Worm (Caenorhabditis elegans): ENCODE data around the gene ZK353.9.

- TF ChIP-seq ztf-23 (GFP tag; IDR thresholded peaks at IDR 0.05) (no peak), klf-2 (GFP tag; conservative IDR thresholded peaks at IDR 0.05) (no peak), T22C8.4 (GFP tag; IDR thresholded peaks at IDR 0.05) (no peak)
Measured at ce11 chrIII:8368619-8369018, 40.7 kb upstream of the ZK353.9 start, which contains the start of gene R05D3.9.

Data from whole organism, midembryonic.